Worm (Caenorhabditis elegans) whole organism, young adult: Measurements from ENCODE around the gene nprl-3.

Experiments
- T26A5.8 ChIP-seq: sonication (generic microtip); optimal IDR thresholded peaks from 2 replicates; lab custom pipeline; 2016; ENCODE audit warnings: missing genetic modification characterization, missing compliant biosample characterization
- Y95B8A.8 ChIP-seq: fragments of 200-800 bp; sonication (Bioruptor generic); IDR thresholded peaks from 2 replicates; pipeline ENCODE4 v1.3.6; 2022; ENCODE audit warnings: missing genetic modification reagents, missing genetic modification characterization, missing compliant biosample characterization
- ama-1 ChIP-seq, 3 experiments: fragments of 150-350 bp in 1 of 3; sonication (generic microtip) in 2 of 3; optimal IDR thresholded peaks; 2 replicates each; lab custom pipeline; 2014 to 2018; ENCODE audit warnings: missing biosample characterization in 2 of 3, missing genetic modification characterization in 2 of 3, missing genetic modification reagents in 2 of 3
- athp-1 ChIP-seq: sonication (generic microtip); optimal IDR thresholded peaks from 2 replicates; lab custom pipeline; 2017; ENCODE audit warnings: mild to moderate bottlenecking, missing genetic modification characterization, missing compliant biosample characterization
- ceh-91 ChIP-seq: fragments of 200-800 bp; sonication (Bioruptor generic); IDR thresholded peaks from 2 replicates; pipeline ENCODE4 v1.3.6; 2022; ENCODE audit warnings: missing genetic modification reagents, missing genetic modification characterization, missing compliant biosample characterization
- ets-4 ChIP-seq: fragments of 200-800 bp; sonication (Bioruptor generic); optimal IDR thresholded peaks from 2 replicates; lab custom pipeline; 2018; ENCODE audit warnings: mild to moderate bottlenecking, missing genetic modification characterization, missing compliant biosample characterization
- hrde-1 ChIP-seq: sonication (generic microtip); optimal IDR thresholded peaks from 2 replicates; lab custom pipeline; 2016; ENCODE audit warnings: missing genetic modification characterization, mild to moderate bottlenecking, missing compliant biosample characterization, moderate library complexity, missing genotype, missing genetic modification reagents, borderline replicate concordance
- lir-1 ChIP-seq: fragments of 200-800 bp; sonication (Bioruptor generic); conservative IDR thresholded peaks from 2 replicates; pipeline ENCODE4 v1.3.6; 2022; ENCODE audit warnings: missing genetic modification reagents, missing genetic modification characterization, missing compliant biosample characterization
- snpc-1.3 ChIP-seq: sonication (generic microtip); optimal IDR thresholded peaks from 2 replicates; lab custom pipeline; 2017; ENCODE audit warnings: missing genetic modification characterization, mild to moderate bottlenecking, missing compliant biosample characterization, antibody characterized with exemption, moderate library complexity, missing genotype, missing genetic modification reagents; ENCODE audit not compliant: insufficient read depth
- snpc-4 ChIP-seq, 5 experiments: fragments of 150-350 bp in 1 of 5; sonication (generic microtip) in 4 of 5; optimal IDR thresholded peaks; 2 replicates each; lab custom pipeline; 2014 to 2018; ENCODE audit warnings: missing genetic modification characterization in 5 of 5, missing biosample characterization in 3 of 5, antibody characterized with exemption in 2 of 5, mild to moderate bottlenecking in 2 of 5, missing compliant biosample characterization in 2 of 5, missing genotype in 2 of 5, moderate library complexity in 2 of 5, missing genetic modification reagents in 1 of 5
- somi-1 ChIP-seq: fragments of 200-800 bp; sonication (Bioruptor generic); optimal IDR thresholded peaks from 2 replicates; lab custom pipeline; 2018; ENCODE audit warnings: mild to moderate bottlenecking, missing genetic modification characterization, missing compliant biosample characterization

- TF ChIP-seq ceh-91 (no peak), lir-1 (GFP tag; lab: Robert Waterston, UW) (no peak), snpc-1.3 (no peak), somi-1 (no peak), hrde-1 (tag; lab: Kevin White, UChicago) (no peak), Y95B8A.8 (no peak), athp-1 (tag; lab: Kevin White, UChicago) (no peak), snpc-4 (GFP tag; optimal IDR thresholded peaks at IDR 0.05; lab: Kevin White, UChicago) (no peak), snpc-4 (tag; optimal IDR thresholded peaks at IDR 0.05; lab: Kevin White, UChicago) (no peak), ama-1 (optimal IDR thresholded peaks at IDR 0.05; lab: Kevin White, UChicago) (no peak), ama-1 (GFP tag; optimal IDR thresholded peaks at IDR 0.05; lab: Kevin White, UChicago) (no peak), T26A5.8 (no peak), ets-4 (GFP tag; lab: Kevin White, UChicago) (no peak)
Observed at ce11 chrIV:8312105-8312504, 14.8 kb downstream of the nprl-3 start.
